Worm (Caenorhabditis elegans): ENCODE data around the gene H12D21.5.
A peak's percentile ranks its signal among the peaks of the same experiment; 100 is the strongest.

Gene H12D21.5

ce11 chrV:14851206-14851605 is 42.6 kb upstream of the H12D21.5 start:
- peak; percentile 2 for TF ChIP-seq unc-86 (tag; optimal IDR thresholded peaks at IDR 0.05)
- peak; percentile 45 for TF ChIP-seq nhr-71 (tag; optimal IDR thresholded peaks at IDR 0.05)
- peak in 1 of 2 experiments; percentile 29 for TF ChIP-seq efl-1 (optimal IDR thresholded peaks at IDR 0.05)
- TF ChIP-seq efl-1 (GFP tag; optimal IDR thresholded peaks at IDR 0.05 in 1 of 2), result no peak
- peak; percentile 10 for TF ChIP-seq rnt-1 (tag; optimal IDR thresholded peaks at IDR 0.05)
- peak in 2 of 3 experiments; percentile 12 to 45 for TF ChIP-seq ceh-82 (tag; optimal IDR thresholded peaks at IDR 0.05)
- peak; percentile 44 for TF ChIP-seq zag-1 (tag; optimal IDR thresholded peaks at IDR 0.05)
- TF ChIP-seq xbp-1 (tag; optimal IDR thresholded peaks at IDR 0.05), result peak; percentile 9
- peak; percentile 53 for TF ChIP-seq tbx-2 (tag; optimal IDR thresholded peaks at IDR 0.05)
- peak; percentile 19; the same call in 1 of the 2 replicates for TF ChIP-seq isw-1 (GFP tag; IDR thresholded peaks at IDR 0.05)
- TF ChIP-seq nhr-85 (tag), result no peak
- TF ChIP-seq fkh-8 (tag; optimal IDR thresholded peaks at IDR 0.05), result peak; percentile 37
- peak in 1 of 2 experiments; percentile 40 for TF ChIP-seq lin-35 (GFP tag; optimal IDR thresholded peaks at IDR 0.05)
- TF ChIP-seq nhr-90 (tag; optimal IDR thresholded peaks at IDR 0.05; ENCODE audit: poor library complexity), result no peak
- peak in 1 of 2 experiments; percentile 12 for TF ChIP-seq lsy-2 (tag; optimal IDR thresholded peaks at IDR 0.05)
- peak; percentile 84 for TF ChIP-seq lin-14 (GFP tag; optimal IDR thresholded peaks at IDR 0.05)
- no peak for TF ChIP-seq mab-9 (GFP tag; IDR thresholded peaks at IDR 0.05)
- TF ChIP-seq pag-3 (tag; optimal IDR thresholded peaks at IDR 0.05; ENCODE audit: borderline replicate concordance, insufficient read depth), result no peak
- TF ChIP-seq swsn-7 (tag; optimal IDR thresholded peaks at IDR 0.05), result peak; percentile 1
- TF ChIP-seq nhr-47 (tag; optimal IDR thresholded peaks at IDR 0.05), result peak; percentile 45

DNA sequence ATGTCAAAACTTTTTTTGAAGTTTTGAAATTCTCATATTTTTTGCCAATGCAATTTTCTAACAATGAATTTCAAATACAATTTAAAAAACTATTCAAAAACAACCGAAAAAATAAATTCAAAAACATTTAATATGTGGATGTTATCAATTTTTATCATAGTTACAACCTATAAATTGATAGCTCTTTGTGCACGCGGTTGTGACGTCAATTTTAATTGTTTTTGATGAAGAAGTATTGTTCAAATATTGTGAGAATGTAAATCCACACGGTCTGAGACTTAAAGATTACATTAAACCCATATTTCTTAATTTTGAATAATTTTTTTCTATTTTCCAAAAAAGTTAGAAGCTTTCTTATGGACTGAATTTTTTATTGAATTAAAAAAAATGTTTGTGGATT is 41.8 kb upstream of the H12D21.5 start:
- TF ChIP-seq nhr-85 (tag) (no peak), aha-1 (tag; optimal IDR thresholded peaks at IDR 0.05) (no peak), lin-35 (GFP tag; optimal IDR thresholded peaks at IDR 0.05) (peak in 1 of 2 experiments; percentile 19), elt-2 (tag; optimal IDR thresholded peaks at IDR 0.05) (peak; percentile 32), snpc-4 (tag; optimal IDR thresholded peaks at IDR 0.05) (no peak), zag-1 (tag; optimal IDR thresholded peaks at IDR 0.05) (no peak), skn-1 (tag; optimal IDR thresholded peaks at IDR 0.05) (no peak)

- TF ChIP-seq efl-1 (optimal IDR thresholded peaks at IDR 0.05) (no peak), efl-1 (GFP tag; optimal IDR thresholded peaks at IDR 0.05 in 1 of 2) (peak in 1 of 2 experiments; percentile 70), C04F5.9 (tag; optimal IDR thresholded peaks at IDR 0.05) (no peak), tbx-2 (tag; optimal IDR thresholded peaks at IDR 0.05) (peak; percentile 5), mab-9 (GFP tag; IDR thresholded peaks at IDR 0.05) (no peak), blmp-1 (tag; optimal IDR thresholded peaks at IDR 0.05) (no peak), unc-98 (GFP tag; IDR thresholded peaks at IDR 0.05) (no peak), alr-1 (tag; optimal IDR thresholded peaks at IDR 0.05; ENCODE audit: borderline replicate concordance) (no peak), lin-14 (GFP tag; optimal IDR thresholded peaks at IDR 0.05) (peak; percentile 55)
Measured at ce11 chrV:14852620-14853019, 41.2 kb upstream of the H12D21.5 start.

- TF ChIP-seq unc-86 (tag; optimal IDR thresholded peaks at IDR 0.05), result no peak
Measured at ce11 chrV:14853739-14854138, 40.1 kb upstream of the H12D21.5 start.

ce11 chrV:14854261-14854660 is 39.5 kb upstream of the H12D21.5 start:
- TF ChIP-seq swsn-7 (tag; optimal IDR thresholded peaks at IDR 0.05) (no peak), nhr-12 (tag; optimal IDR thresholded peaks at IDR 0.05) (no peak), lir-3 (tag; optimal IDR thresholded peaks at IDR 0.05; ENCODE audit: poor library complexity) (no peak), ceh-90 (tag; optimal IDR thresholded peaks at IDR 0.05) (no peak), lin-14 (GFP tag; optimal IDR thresholded peaks at IDR 0.05) (peak; percentile 30), Y116A8C.19 (tag; optimal IDR thresholded peaks at IDR 0.05; ENCODE audit: borderline replicate concordance) (no peak), snpc-4 (tag; optimal IDR thresholded peaks at IDR 0.05) (no peak), efl-3 (GFP tag; optimal IDR thresholded peaks at IDR 0.05) (no peak)

All from whole organism, L1 larva.